Worm (Caenorhabditis elegans) whole organism, mixed stage, embryonic: ENCODE data around the gene F17E9.18.

Experiments
- M03D4.4 ChIP-seq: sonication (generic microtip); optimal IDR thresholded peaks from 2 replicates; lab custom pipeline; 2017; ENCODE audit warnings: mild to moderate bottlenecking, missing genetic modification characterization, missing compliant biosample characterization
- bed-3 ChIP-seq: fragments of 200-800 bp; sonication (Bioruptor generic); optimal IDR thresholded peaks from 3 replicates; lab custom pipeline; 2018; ENCODE audit warnings: mild to moderate bottlenecking, missing genetic modification characterization, moderate library complexity, missing compliant biosample characterization
- blmp-1 ChIP-seq: fragments of 150-350 bp; optimal IDR thresholded peaks from 2 replicates; lab custom pipeline; 2014; ENCODE audit warnings: missing biosample characterization, missing genetic modification characterization
- ceh-39 ChIP-seq: fragments of 150-350 bp; optimal IDR thresholded peaks from 2 replicates; lab custom pipeline; 2014; ENCODE audit warnings: missing biosample characterization, missing genetic modification characterization
- ceh-43 ChIP-seq: fragments of 200-800 bp; sonication (Bioruptor generic); optimal IDR thresholded peaks from 2 replicates; lab custom pipeline; 2018; ENCODE audit warnings: mild to moderate bottlenecking, missing genetic modification characterization, moderate library complexity, missing compliant biosample characterization
- ceh-83 ChIP-seq: fragments of 200-800 bp; sonication (Bioruptor generic); optimal IDR thresholded peaks from 2 replicates; lab custom pipeline; 2018; ENCODE audit warnings: mild to moderate bottlenecking, missing genetic modification characterization, missing compliant biosample characterization
- ces-1 ChIP-seq: fragments of 150-350 bp; optimal IDR thresholded peaks from 2 replicates; lab custom pipeline; 2014; ENCODE audit warnings: missing biosample characterization, missing genetic modification reagents, missing genetic modification characterization
- cnd-1 ChIP-seq: fragments of 200-800 bp; sonication (Bioruptor generic); optimal IDR thresholded peaks from 2 replicates; lab custom pipeline; 2018; ENCODE audit warnings: mild to moderate bottlenecking, missing genetic modification characterization, missing compliant biosample characterization
- drap-1 ChIP-seq: fragments of 200-800 bp; sonication (Bioruptor generic); optimal IDR thresholded peaks from 3 replicates; lab custom pipeline; 2018; ENCODE audit warnings: mild to moderate bottlenecking, missing genetic modification characterization, missing compliant biosample characterization
- elt-1 ChIP-seq: sonication (generic microtip); optimal IDR thresholded peaks from 2 replicates; lab custom pipeline; 2017; ENCODE audit warnings: missing genetic modification characterization, mild to moderate bottlenecking, missing compliant biosample characterization, antibody characterized with exemption, moderate library complexity, borderline replicate concordance; ENCODE audit not compliant: insufficient read depth
- elt-3 ChIP-seq: fragments of 150-350 bp; optimal IDR thresholded peaks from 2 replicates; lab custom pipeline; 2014; ENCODE audit warnings: missing biosample characterization, missing genetic modification characterization
- flh-1 ChIP-seq: fragments of 200-800 bp; sonication (Bioruptor generic); optimal IDR thresholded peaks from 2 replicates; lab custom pipeline; 2018; ENCODE audit warnings: mild to moderate bottlenecking, missing genetic modification characterization, moderate library complexity, missing compliant biosample characterization
- ham-2 ChIP-seq: fragments of 200-800 bp; sonication (Bioruptor generic); optimal IDR thresholded peaks from 2 replicates; lab custom pipeline; 2018; ENCODE audit warnings: mild to moderate bottlenecking, missing genetic modification characterization, missing compliant biosample characterization
- hlh-1 ChIP-seq: fragments of 150-350 bp; optimal IDR thresholded peaks from 2 replicates; lab custom pipeline; 2014; ENCODE audit warnings: missing biosample characterization, missing genetic modification reagents, missing genetic modification characterization
- lin-32 ChIP-seq: fragments of 200-800 bp; sonication (Bioruptor generic); optimal IDR thresholded peaks from 2 replicates; lab custom pipeline; 2018; ENCODE audit warnings: mild to moderate bottlenecking, missing genetic modification characterization, missing compliant biosample characterization
- lsy-2 ChIP-seq: fragments of 150-350 bp; optimal IDR thresholded peaks from 2 replicates; lab custom pipeline; 2014; ENCODE audit warnings: missing biosample characterization, missing genetic modification characterization
- mab-5 ChIP-seq: fragments of 150-350 bp; optimal IDR thresholded peaks from 2 replicates; lab custom pipeline; 2014; ENCODE audit warnings: missing biosample characterization, missing genetic modification characterization
- mep-1 ChIP-seq: fragments of 150-350 bp; optimal IDR thresholded peaks from 2 replicates; lab custom pipeline; 2017; ENCODE audit warnings: missing biosample characterization, missing genetic modification reagents, missing genetic modification characterization, inconsistent platforms
- mls-2 ChIP-seq: sonication (generic microtip); optimal IDR thresholded peaks from 2 replicates; lab custom pipeline; 2016; ENCODE audit warnings: mild to moderate bottlenecking, missing genetic modification characterization, moderate library complexity, missing compliant biosample characterization
- nhr-12 ChIP-seq: fragments of 150-350 bp; optimal IDR thresholded peaks from 2 replicates; lab custom pipeline; 2014; ENCODE audit warnings: missing biosample characterization, missing genetic modification characterization
- nhr-2 ChIP-seq: fragments of 150-350 bp; optimal IDR thresholded peaks from 2 replicates; lab custom pipeline; 2014; ENCODE audit warnings: missing biosample characterization, missing genetic modification characterization
- nhr-237 ChIP-seq: fragments of 150-350 bp; optimal IDR thresholded peaks from 2 replicates; lab custom pipeline; 2014; ENCODE audit warnings: missing biosample characterization, missing genetic modification characterization
- nhr-28 ChIP-seq: fragments of 150-350 bp; optimal IDR thresholded peaks from 2 replicates; lab custom pipeline; 2014; ENCODE audit warnings: missing biosample characterization, missing genetic modification characterization
- nhr-76 ChIP-seq: sonication (generic microtip); optimal IDR thresholded peaks from 2 replicates; lab custom pipeline; 2017; ENCODE audit warnings: missing biosample characterization, missing genetic modification characterization
- pha-4 ChIP-seq: fragments of 150-350 bp; optimal IDR thresholded peaks from 2 replicates; lab custom pipeline; 2018; ENCODE audit warnings: missing biosample characterization, missing genetic modification reagents, missing genetic modification characterization
- sem-2 ChIP-seq: fragments of 200-800 bp; sonication (Bioruptor generic); optimal IDR thresholded peaks from 2 replicates; lab custom pipeline; 2018; ENCODE audit warnings: mild to moderate bottlenecking, missing genetic modification characterization, missing compliant biosample characterization
- sptf-1 ChIP-seq: sonication (generic microtip); optimal IDR thresholded peaks from 2 replicates; lab custom pipeline; 2017; ENCODE audit warnings: mild to moderate bottlenecking, missing genetic modification characterization, moderate library complexity, missing compliant biosample characterization
- tbx-8 ChIP-seq: fragments of 200-800 bp; sonication (Bioruptor generic); optimal IDR thresholded peaks from 2 replicates; lab custom pipeline; 2018; ENCODE audit warnings: mild to moderate bottlenecking, missing genetic modification characterization, moderate library complexity, missing compliant biosample characterization
- unc-120 ChIP-seq: sonication (generic microtip); optimal IDR thresholded peaks from 2 replicates; lab custom pipeline; 2017; ENCODE audit warnings: missing genetic modification characterization, missing compliant biosample characterization; ENCODE audit not compliant: poor library complexity, severe bottlenecking
- unc-39 ChIP-seq: fragments of 150-350 bp; optimal IDR thresholded peaks from 2 replicates; lab custom pipeline; 2014; ENCODE audit warnings: missing biosample characterization, missing genetic modification characterization
- unc-62 ChIP-seq: fragments of 150-350 bp; optimal IDR thresholded peaks from 2 replicates; lab custom pipeline; 2014; ENCODE audit warnings: missing biosample characterization, missing genetic modification reagents, missing genetic modification characterization
- ztf-11 ChIP-seq: fragments of 150-350 bp; optimal IDR thresholded peaks from 2 replicates; lab custom pipeline; 2014; ENCODE audit warnings: missing biosample characterization, missing genetic modification characterization

F17E9.18 gene

DNA sequence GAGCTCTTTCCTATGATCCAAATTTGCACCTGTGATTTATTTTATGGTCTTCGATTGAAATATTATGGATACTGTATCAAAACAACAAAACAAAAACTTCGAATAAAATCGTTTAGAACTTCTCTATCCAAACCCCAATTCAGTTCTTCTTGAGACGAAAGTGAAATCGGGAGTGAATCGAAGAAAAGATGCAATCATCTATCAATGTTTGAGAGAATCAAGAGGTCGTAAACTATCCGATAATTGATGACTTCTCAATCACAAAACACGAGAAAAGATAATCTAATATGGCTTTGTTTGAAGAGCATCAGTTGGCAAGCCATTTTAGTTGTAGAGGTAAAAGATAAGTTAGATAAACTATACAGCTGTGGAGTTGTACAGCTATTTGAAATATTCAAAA lies 29.2 kb downstream of the F17E9.18 start:
- TF ChIP-seq drap-1 (GFP tag; lab: Kevin White, UChicago) (no peak), ceh-39 (tag; lab: Kevin White, UChicago) (no peak), ceh-83 (no peak), flh-1 (GFP tag; lab: Kevin White, UChicago) (no peak), mep-1 (tag; lab: Kevin White, UChicago) (no peak), ceh-43 (GFP tag; lab: Kevin White, UChicago) (no peak), sptf-1 (tag; lab: Kevin White, UChicago) (no peak), cnd-1 (tag; lab: Kevin White, UChicago) (no peak), nhr-12 (tag; lab: Kevin White, UChicago) (no peak), unc-39 (no peak), ham-2 (no peak), blmp-1 (tag; lab: Kevin White, UChicago) (no peak), elt-1 (no peak), lin-32 (no peak), nhr-237 (tag; lab: Kevin White, UChicago) (no peak)

DNA sequence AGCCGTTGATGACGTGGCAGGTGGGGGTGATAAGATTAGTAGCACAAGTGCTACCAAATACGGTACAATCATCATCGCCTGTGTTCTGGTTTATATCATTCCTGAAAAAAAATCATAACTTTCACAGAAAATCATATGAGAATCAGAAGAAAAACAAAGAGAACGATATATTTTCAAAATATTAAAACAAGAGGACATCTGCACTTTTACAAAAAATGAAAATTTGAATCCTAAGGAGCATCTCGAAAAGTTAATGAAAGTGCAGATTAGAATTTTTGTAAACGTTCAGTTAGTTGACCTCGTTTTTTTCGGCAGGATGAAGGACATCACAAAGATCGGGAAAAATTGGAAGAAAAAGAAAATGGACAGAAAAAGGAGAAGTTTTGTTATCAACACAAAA lies 34.1 kb downstream of the F17E9.18 start, which contains the start of gene F35H10.10:
Gene F35H10.10, minus strand, starts transcription at position 101 of the 400 bp plus-strand sequence.
- TF ChIP-seq nhr-2 (no peak), ceh-43 (GFP tag; lab: Kevin White, UChicago) (no peak), mab-5 (tag; lab: Kevin White, UChicago) (no peak), hlh-1 (tag; lab: Kevin White, UChicago) (no peak), nhr-76 (tag; lab: Kevin White, UChicago) (no peak), unc-39 (no peak), lin-32 (no peak), bed-3 (no peak), drap-1 (GFP tag; lab: Kevin White, UChicago) (no peak), ham-2 (no peak), pha-4 (tag; lab: Kevin White, UChicago) (no peak), unc-120 (tag; lab: Kevin White, UChicago) (no peak), ces-1 (GFP tag; lab: Kevin White, UChicago) (no peak), unc-62 (GFP tag; lab: Kevin White, UChicago) (no peak), ceh-39 (tag; lab: Kevin White, UChicago) (no peak), nhr-12 (tag; lab: Kevin White, UChicago) (no peak), mls-2 (no peak), ceh-83 (no peak)

DNA sequence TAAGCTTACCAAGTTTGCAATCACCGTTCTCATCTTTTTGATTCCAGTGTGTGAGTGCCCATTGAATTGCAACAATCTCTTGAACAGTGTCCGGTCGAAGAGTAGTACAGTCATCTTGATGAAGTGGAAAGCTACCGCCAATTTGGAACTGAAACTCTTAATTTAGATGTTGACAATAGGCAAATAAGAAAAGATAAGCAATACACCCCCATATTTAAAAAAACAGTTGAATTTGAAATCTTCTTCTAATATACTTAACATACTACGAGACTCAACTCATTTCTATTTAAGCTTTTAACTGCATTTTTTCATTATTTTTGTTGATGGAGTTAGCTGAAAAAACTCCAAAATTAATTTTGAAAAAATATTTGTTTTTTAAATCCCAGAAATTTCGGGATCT lies 34.8 kb downstream of the F17E9.18 start:
- no peak for TF ChIP-seq pha-4 (tag; lab: Kevin White, UChicago)
- no peak for TF ChIP-seq unc-39
- TF ChIP-seq lin-32, result no peak
- TF ChIP-seq mls-2, result no peak
- TF ChIP-seq lsy-2 (tag; lab: Kevin White, UChicago), result no peak
- no peak for TF ChIP-seq flh-1 (GFP tag; lab: Kevin White, UChicago)
- no peak for TF ChIP-seq hlh-1 (tag; lab: Kevin White, UChicago)
- no peak for TF ChIP-seq ceh-43 (GFP tag; lab: Kevin White, UChicago)
- TF ChIP-seq, all 35 proteins: peak for 0

DNA sequence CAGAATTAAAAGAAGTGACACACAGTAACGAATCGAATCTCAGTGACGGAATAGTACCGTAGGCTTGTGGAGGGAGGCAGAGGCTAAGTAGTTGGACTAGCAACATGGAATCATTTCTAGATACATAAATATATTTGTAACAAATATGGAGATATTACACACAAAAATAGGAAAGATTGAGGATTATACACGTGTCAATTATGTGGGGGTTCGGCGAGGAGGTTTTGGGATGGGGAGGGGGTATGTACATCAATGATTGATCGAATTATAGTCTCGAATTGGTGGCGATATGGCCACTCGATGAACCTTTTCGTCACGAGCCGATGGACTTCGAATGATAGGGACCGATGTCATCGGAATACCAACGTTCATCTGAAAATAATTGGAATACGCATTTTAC lies 39.5 kb downstream of the F17E9.18 start:
- no peak for TF ChIP-seq nhr-2
- TF ChIP-seq tbx-8 (GFP tag; lab: Kevin White, UChicago), result no peak
- TF ChIP-seq ztf-11 (tag; lab: Kevin White, UChicago), result no peak
- TF ChIP-seq elt-1, result no peak
- TF ChIP-seq ham-2, result no peak
- no peak for TF ChIP-seq unc-120 (tag; lab: Kevin White, UChicago)
- no peak for TF ChIP-seq nhr-12 (tag; lab: Kevin White, UChicago)
- TF ChIP-seq nhr-28, result no peak
- no peak for TF ChIP-seq hlh-1 (tag; lab: Kevin White, UChicago)
- no peak for TF ChIP-seq unc-39
- no peak for TF ChIP-seq unc-62 (GFP tag; lab: Kevin White, UChicago)
- no peak for TF ChIP-seq elt-3 (tag; lab: Kevin White, UChicago)
- no peak for TF ChIP-seq pha-4 (tag; lab: Kevin White, UChicago)
- no peak for TF ChIP-seq sem-2 (GFP tag; lab: Kevin White, UChicago)
- no peak for TF ChIP-seq nhr-76 (tag; lab: Kevin White, UChicago)
- no peak for TF ChIP-seq blmp-1 (tag; lab: Kevin White, UChicago)
- no peak for TF ChIP-seq ceh-83
- TF ChIP-seq, all 35 proteins: peak for 0

DNA sequence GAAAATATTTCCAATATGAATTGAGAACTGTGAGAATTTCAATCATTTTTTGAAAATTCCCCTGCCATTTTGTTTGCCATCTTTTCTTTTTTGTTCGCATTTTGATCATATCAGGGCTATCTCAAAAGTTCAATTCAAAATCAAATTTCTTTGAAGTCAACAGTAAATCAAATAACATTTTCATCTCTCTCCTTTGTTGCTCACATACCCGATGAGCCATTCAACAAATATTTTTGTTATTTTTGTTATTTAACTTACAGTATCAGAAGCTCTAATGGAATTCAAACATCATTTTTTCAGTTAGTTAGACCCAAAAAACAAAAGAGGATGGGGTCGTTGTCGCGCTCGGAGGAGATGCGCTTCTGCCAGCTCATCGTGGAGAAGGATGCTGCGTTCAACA lies 43.3 kb downstream of the F17E9.18 start, which contains the start of gene vha-5:
Gene vha-5, plus strand, starts transcription at position 301 of the 400 bp plus-strand sequence.
- TF ChIP-seq nhr-76 (tag; lab: Kevin White, UChicago) (no peak), mab-5 (tag; lab: Kevin White, UChicago) (no peak), cnd-1 (tag; lab: Kevin White, UChicago) (no peak), elt-1 (no peak), M03D4.4 (no peak)
